Worm (Caenorhabditis elegans): Measurements from ENCODE around the gene rpoa-1.

DNA sequence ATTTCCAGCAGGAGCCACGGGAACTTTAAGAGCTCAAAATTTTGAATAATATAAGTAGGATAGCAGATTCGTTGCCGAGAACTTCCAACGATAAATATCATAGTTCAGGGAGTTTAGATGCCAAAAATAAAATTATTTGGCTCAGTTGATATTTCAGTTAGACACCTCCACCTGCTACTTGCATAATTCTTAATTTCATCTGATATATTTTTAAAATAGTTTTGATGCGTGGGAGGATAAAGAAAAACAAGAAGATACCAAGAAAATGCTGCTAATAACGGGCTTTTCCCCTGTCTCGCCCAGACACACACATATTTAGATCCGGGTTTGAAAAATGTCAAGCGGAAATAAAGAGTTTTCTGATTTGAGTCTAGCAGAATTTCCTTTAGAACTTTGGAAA lies 26.6 kb upstream of the rpoa-1 start, which contains the start of gene sre-46:
- TF ChIP-seq lin-13 (GFP tag; optimal IDR thresholded peaks at IDR 0.05), result no peak
- no peak for TF ChIP-seq unc-62 (GFP tag; optimal IDR thresholded peaks at IDR 0.05 in 1 of 2)
- TF ChIP-seq unc-62 (tag; optimal IDR thresholded peaks at IDR 0.05), result no peak
- no peak for TF ChIP-seq nhr-28 (tag; optimal IDR thresholded peaks at IDR 0.05)
- no peak for TF ChIP-seq mdl-1 (tag; optimal IDR thresholded peaks at IDR 0.05)
- TF ChIP-seq F44E2.7 (GFP tag; IDR thresholded peaks at IDR 0.05), result no peak
- TF ChIP-seq lim-7 (GFP tag; IDR thresholded peaks at IDR 0.05), result no peak
- TF ChIP-seq skn-1 (tag; optimal IDR thresholded peaks at IDR 0.05), result no peak
- no peak for TF ChIP-seq mep-1 (tag; optimal IDR thresholded peaks at IDR 0.05)
- no peak for TF ChIP-seq nhr-11 (tag; optimal IDR thresholded peaks at IDR 0.05)
- no peak for TF ChIP-seq zfp-2 (tag; optimal IDR thresholded peaks at IDR 0.05)
- TF ChIP-seq zag-1 (tag; optimal IDR thresholded peaks at IDR 0.05), result no peak
- no peak for TF ChIP-seq ceh-28 (tag; optimal IDR thresholded peaks at IDR 0.05)
- TF ChIP-seq fos-1 (tag; optimal IDR thresholded peaks at IDR 0.05), result no peak
